Worm (Caenorhabditis elegans) whole organism, mixed stage, embryonic: ENCODE data around the gene fut-4.

Source experiments
- lin-13 ChIP-seq: fragments of 150-350 bp; optimal IDR thresholded peaks from 2 replicates; lab custom pipeline; 2014; ENCODE audit warnings: missing biosample characterization, missing genetic modification characterization
- lin-32 ChIP-seq: fragments of 200-800 bp; sonication (Bioruptor generic); optimal IDR thresholded peaks from 2 replicates; lab custom pipeline; 2018; ENCODE audit warnings: mild to moderate bottlenecking, missing genetic modification characterization, missing compliant biosample characterization
- lsy-2 ChIP-seq: fragments of 150-350 bp; optimal IDR thresholded peaks from 2 replicates; lab custom pipeline; 2014; ENCODE audit warnings: missing biosample characterization, missing genetic modification characterization
- nhr-28 ChIP-seq: fragments of 150-350 bp; optimal IDR thresholded peaks from 2 replicates; lab custom pipeline; 2014; ENCODE audit warnings: missing biosample characterization, missing genetic modification characterization
- snpc-4 ChIP-seq: fragments of 150-350 bp; optimal IDR thresholded peaks from 2 replicates; lab custom pipeline; 2014; ENCODE audit warnings: missing biosample characterization, missing genetic modification characterization
- tbx-8 ChIP-seq: fragments of 200-800 bp; sonication (Bioruptor generic); optimal IDR thresholded peaks from 2 replicates; lab custom pipeline; 2018; ENCODE audit warnings: mild to moderate bottlenecking, missing genetic modification characterization, moderate library complexity, missing compliant biosample characterization
- unc-62 ChIP-seq: fragments of 150-350 bp; optimal IDR thresholded peaks from 2 replicates; lab custom pipeline; 2014; ENCODE audit warnings: missing biosample characterization, missing genetic modification reagents, missing genetic modification characterization

DNA sequence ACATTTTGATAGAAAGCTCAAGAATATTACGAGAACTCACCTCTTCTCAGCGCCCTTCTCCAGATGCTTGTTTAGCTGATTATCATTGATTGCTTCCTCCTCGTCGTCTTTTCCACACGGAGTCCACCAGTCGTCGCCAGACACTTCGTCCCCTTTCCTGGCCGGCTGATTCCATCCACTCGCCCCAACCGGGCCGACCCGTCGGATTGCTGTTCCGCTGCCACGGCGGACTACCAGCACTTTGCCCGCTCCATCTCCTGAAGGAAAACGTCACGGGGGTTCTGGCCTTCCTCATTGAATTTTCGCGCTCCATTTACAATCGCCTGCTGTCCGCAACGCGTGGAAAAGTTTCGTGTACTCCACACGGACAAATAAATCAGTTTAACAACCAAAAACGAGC, 39.0 kb downstream of the fut-4 start:
- TF ChIP-seq lin-13 = no peak
- no peak for TF ChIP-seq lsy-2 (tag; lab: Kevin White, UChicago)
- TF ChIP-seq tbx-8 (GFP tag; lab: Kevin White, UChicago) = no peak
- no peak for TF ChIP-seq lin-32 (GFP tag; lab: Kevin White, UChicago)
- no peak for TF ChIP-seq unc-62 (GFP tag; lab: Kevin White, UChicago)
- no peak for TF ChIP-seq snpc-4 (tag; lab: Kevin White, UChicago)
- TF ChIP-seq nhr-28 = no peak
